Worm (Caenorhabditis elegans) whole organism, mixed stage, embryonic: Measurements from ENCODE around the gene rnp-9.
A peak's percentile ranks its signal among the peaks of the same experiment; 100 is the strongest.

ENCODE experiments used
- M03D4.4 ChIP-seq: sonication (generic microtip); optimal IDR thresholded peaks from 2 replicates; lab custom pipeline; 2017; ENCODE audit warnings: mild to moderate bottlenecking, missing genetic modification characterization, missing compliant biosample characterization
- bed-3 ChIP-seq: fragments of 200-800 bp; sonication (Bioruptor generic); optimal IDR thresholded peaks from 3 replicates; lab custom pipeline; 2018; ENCODE audit warnings: mild to moderate bottlenecking, missing genetic modification characterization, moderate library complexity, missing compliant biosample characterization
- blmp-1 ChIP-seq: fragments of 150-350 bp; optimal IDR thresholded peaks from 2 replicates; lab custom pipeline; 2014; ENCODE audit warnings: missing biosample characterization, missing genetic modification characterization
- ceh-39 ChIP-seq: fragments of 150-350 bp; optimal IDR thresholded peaks from 2 replicates; lab custom pipeline; 2014; ENCODE audit warnings: missing biosample characterization, missing genetic modification characterization
- ceh-43 ChIP-seq: fragments of 200-800 bp; sonication (Bioruptor generic); optimal IDR thresholded peaks from 2 replicates; lab custom pipeline; 2018; ENCODE audit warnings: mild to moderate bottlenecking, missing genetic modification characterization, moderate library complexity, missing compliant biosample characterization
- ceh-83 ChIP-seq: fragments of 200-800 bp; sonication (Bioruptor generic); optimal IDR thresholded peaks from 2 replicates; lab custom pipeline; 2018; ENCODE audit warnings: mild to moderate bottlenecking, missing genetic modification characterization, missing compliant biosample characterization
- ces-1 ChIP-seq: fragments of 150-350 bp; optimal IDR thresholded peaks from 2 replicates; lab custom pipeline; 2014; ENCODE audit warnings: missing biosample characterization, missing genetic modification reagents, missing genetic modification characterization
- cnd-1 ChIP-seq: fragments of 200-800 bp; sonication (Bioruptor generic); optimal IDR thresholded peaks from 2 replicates; lab custom pipeline; 2018; ENCODE audit warnings: mild to moderate bottlenecking, missing genetic modification characterization, missing compliant biosample characterization
- drap-1 ChIP-seq: fragments of 200-800 bp; sonication (Bioruptor generic); optimal IDR thresholded peaks from 3 replicates; lab custom pipeline; 2018; ENCODE audit warnings: mild to moderate bottlenecking, missing genetic modification characterization, missing compliant biosample characterization
- elt-1 ChIP-seq: sonication (generic microtip); optimal IDR thresholded peaks from 2 replicates; lab custom pipeline; 2017; ENCODE audit warnings: missing genetic modification characterization, mild to moderate bottlenecking, missing compliant biosample characterization, antibody characterized with exemption, moderate library complexity, borderline replicate concordance; ENCODE audit not compliant: insufficient read depth
- elt-3 ChIP-seq: fragments of 150-350 bp; optimal IDR thresholded peaks from 2 replicates; lab custom pipeline; 2014; ENCODE audit warnings: missing biosample characterization, missing genetic modification characterization
- flh-1 ChIP-seq: fragments of 200-800 bp; sonication (Bioruptor generic); optimal IDR thresholded peaks from 2 replicates; lab custom pipeline; 2018; ENCODE audit warnings: mild to moderate bottlenecking, missing genetic modification characterization, moderate library complexity, missing compliant biosample characterization
- ham-2 ChIP-seq: fragments of 200-800 bp; sonication (Bioruptor generic); optimal IDR thresholded peaks from 2 replicates; lab custom pipeline; 2018; ENCODE audit warnings: mild to moderate bottlenecking, missing genetic modification characterization, missing compliant biosample characterization
- hlh-1 ChIP-seq: fragments of 150-350 bp; optimal IDR thresholded peaks from 2 replicates; lab custom pipeline; 2014; ENCODE audit warnings: missing biosample characterization, missing genetic modification reagents, missing genetic modification characterization
- lin-32 ChIP-seq: fragments of 200-800 bp; sonication (Bioruptor generic); optimal IDR thresholded peaks from 2 replicates; lab custom pipeline; 2018; ENCODE audit warnings: mild to moderate bottlenecking, missing genetic modification characterization, missing compliant biosample characterization
- lsy-2 ChIP-seq: fragments of 150-350 bp; optimal IDR thresholded peaks from 2 replicates; lab custom pipeline; 2014; ENCODE audit warnings: missing biosample characterization, missing genetic modification characterization
- mab-5 ChIP-seq: fragments of 150-350 bp; optimal IDR thresholded peaks from 2 replicates; lab custom pipeline; 2014; ENCODE audit warnings: missing biosample characterization, missing genetic modification characterization
- mep-1 ChIP-seq: fragments of 150-350 bp; optimal IDR thresholded peaks from 2 replicates; lab custom pipeline; 2017; ENCODE audit warnings: missing biosample characterization, missing genetic modification reagents, missing genetic modification characterization, inconsistent platforms
- mls-2 ChIP-seq: sonication (generic microtip); optimal IDR thresholded peaks from 2 replicates; lab custom pipeline; 2016; ENCODE audit warnings: mild to moderate bottlenecking, missing genetic modification characterization, moderate library complexity, missing compliant biosample characterization
- nhr-12 ChIP-seq: fragments of 150-350 bp; optimal IDR thresholded peaks from 2 replicates; lab custom pipeline; 2014; ENCODE audit warnings: missing biosample characterization, missing genetic modification characterization
- nhr-2 ChIP-seq: fragments of 150-350 bp; optimal IDR thresholded peaks from 2 replicates; lab custom pipeline; 2014; ENCODE audit warnings: missing biosample characterization, missing genetic modification characterization
- nhr-237 ChIP-seq: fragments of 150-350 bp; optimal IDR thresholded peaks from 2 replicates; lab custom pipeline; 2014; ENCODE audit warnings: missing biosample characterization, missing genetic modification characterization
- nhr-28 ChIP-seq: fragments of 150-350 bp; optimal IDR thresholded peaks from 2 replicates; lab custom pipeline; 2014; ENCODE audit warnings: missing biosample characterization, missing genetic modification characterization
- nhr-76 ChIP-seq: sonication (generic microtip); optimal IDR thresholded peaks from 2 replicates; lab custom pipeline; 2017; ENCODE audit warnings: missing biosample characterization, missing genetic modification characterization
- pha-4 ChIP-seq: fragments of 150-350 bp; optimal IDR thresholded peaks from 2 replicates; lab custom pipeline; 2018; ENCODE audit warnings: missing biosample characterization, missing genetic modification reagents, missing genetic modification characterization
- sem-2 ChIP-seq: fragments of 200-800 bp; sonication (Bioruptor generic); optimal IDR thresholded peaks from 2 replicates; lab custom pipeline; 2018; ENCODE audit warnings: mild to moderate bottlenecking, missing genetic modification characterization, missing compliant biosample characterization
- sptf-1 ChIP-seq: sonication (generic microtip); optimal IDR thresholded peaks from 2 replicates; lab custom pipeline; 2017; ENCODE audit warnings: mild to moderate bottlenecking, missing genetic modification characterization, moderate library complexity, missing compliant biosample characterization
- tbx-8 ChIP-seq: fragments of 200-800 bp; sonication (Bioruptor generic); optimal IDR thresholded peaks from 2 replicates; lab custom pipeline; 2018; ENCODE audit warnings: mild to moderate bottlenecking, missing genetic modification characterization, moderate library complexity, missing compliant biosample characterization
- unc-120 ChIP-seq: sonication (generic microtip); optimal IDR thresholded peaks from 2 replicates; lab custom pipeline; 2017; ENCODE audit warnings: missing genetic modification characterization, missing compliant biosample characterization; ENCODE audit not compliant: poor library complexity, severe bottlenecking
- unc-39 ChIP-seq: fragments of 150-350 bp; optimal IDR thresholded peaks from 2 replicates; lab custom pipeline; 2014; ENCODE audit warnings: missing biosample characterization, missing genetic modification characterization
- unc-62 ChIP-seq: fragments of 150-350 bp; optimal IDR thresholded peaks from 2 replicates; lab custom pipeline; 2014; ENCODE audit warnings: missing biosample characterization, missing genetic modification reagents, missing genetic modification characterization
- zip-8 ChIP-seq: fragments of 150-350 bp; optimal IDR thresholded peaks from 2 replicates; lab custom pipeline; 2014; ENCODE audit warnings: missing biosample characterization, missing genetic modification characterization
- ztf-11 ChIP-seq: fragments of 150-350 bp; optimal IDR thresholded peaks from 2 replicates; lab custom pipeline; 2014; ENCODE audit warnings: missing biosample characterization, missing genetic modification characterization

rnp-9 gene

ce11 chrX:10133082-10133481, 34.0 kb upstream of the rnp-9 start, which contains the start of gene unc-58:
Gene unc-58, minus strand, starts transcription at chrX:10133182.
- TF ChIP-seq drap-1 = no peak
- TF ChIP-seq M03D4.4 (tag; lab: Kevin White, UChicago) = no peak
- TF ChIP-seq ceh-83 (GFP tag; lab: Kevin White, UChicago) = no peak

ce11 chrX:10138494-10138893, 28.6 kb upstream of the rnp-9 start, which contains the start of gene moc-1:
Gene moc-1, minus strand, starts transcription at chrX:10138620.
- TF ChIP-seq bed-3 = no peak
- no peak for TF ChIP-seq ham-2
- no peak for TF ChIP-seq unc-120 (tag; lab: Kevin White, UChicago)
- no peak for TF ChIP-seq elt-3 (tag; lab: Kevin White, UChicago)
- TF ChIP-seq ceh-39 (tag; lab: Kevin White, UChicago) = no peak
- no peak for TF ChIP-seq drap-1
- no peak for TF ChIP-seq nhr-28
- no peak for TF ChIP-seq nhr-76 (tag; lab: Kevin White, UChicago)
- TF ChIP-seq M03D4.4 (tag; lab: Kevin White, UChicago) = no peak
- no peak for TF ChIP-seq zip-8 (tag; lab: Kevin White, UChicago)
- TF ChIP-seq lin-32 (GFP tag; lab: Kevin White, UChicago) = no peak
- no peak for TF ChIP-seq pha-4
- TF ChIP-seq ceh-83 (GFP tag; lab: Kevin White, UChicago) = no peak
- no peak for TF ChIP-seq unc-62
- TF ChIP-seq nhr-237 (tag; lab: Kevin White, UChicago) = no peak
- no peak for TF ChIP-seq ces-1 (GFP tag; lab: Kevin White, UChicago)
- no peak for TF ChIP-seq tbx-8 (GFP tag; lab: Kevin White, UChicago)
- TF ChIP-seq, all 35 proteins: peak for 0

DNA sequence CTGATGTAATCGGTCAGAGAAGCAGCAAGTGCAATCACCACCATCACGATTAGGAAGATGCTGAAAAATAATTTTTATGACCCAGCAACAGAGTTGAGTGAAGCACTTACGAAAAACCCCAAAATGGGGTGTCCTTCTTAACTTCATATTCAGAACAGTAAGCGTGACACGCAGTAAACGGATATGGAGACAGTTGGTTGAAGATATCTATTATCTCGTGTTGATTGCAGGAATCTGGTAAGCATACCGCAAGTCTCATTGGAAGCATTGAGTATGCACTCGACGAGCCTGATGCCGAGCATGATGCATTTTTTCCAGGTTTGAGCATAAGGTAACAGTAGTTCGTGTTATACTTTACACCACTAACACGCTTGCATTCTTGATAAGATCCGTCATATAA, 25.8 kb upstream of the rnp-9 start:
- TF ChIP-seq lin-32 (GFP tag; lab: Kevin White, UChicago) (no peak), unc-39 (tag; lab: Kevin White, UChicago) (no peak), drap-1 (no peak), elt-1 (tag; lab: Kevin White, UChicago) (no peak), ztf-11 (tag; lab: Kevin White, UChicago) (no peak), tbx-8 (GFP tag; lab: Kevin White, UChicago) (no peak), ceh-39 (tag; lab: Kevin White, UChicago) (no peak)
- TF ChIP-seq, all 35 proteins: peak for 0

DNA sequence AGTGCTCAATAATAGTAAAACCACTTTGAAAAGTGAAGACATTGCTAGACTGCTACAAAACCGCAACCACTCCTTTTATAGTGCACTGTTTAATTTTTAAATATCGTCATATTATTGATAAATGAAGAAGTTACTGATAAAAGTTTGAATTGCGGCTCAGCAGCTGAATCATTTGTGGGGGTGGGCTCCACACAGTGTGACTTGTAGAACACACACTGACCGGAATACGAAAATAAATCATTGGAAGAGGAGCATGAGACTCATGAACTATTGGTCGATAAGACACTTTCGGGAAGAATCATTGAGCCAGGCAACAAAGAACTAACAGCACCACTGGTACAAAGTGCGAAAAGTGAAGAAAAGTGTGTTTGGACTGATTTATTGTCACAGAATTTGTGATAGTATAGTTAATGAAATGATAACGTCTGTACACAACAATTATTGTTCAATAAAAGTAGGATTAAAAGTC, 25.1 kb upstream of the rnp-9 start, which contains the start of gene oac-14:
Gene oac-14 (minus strand): TSS at position 51 of the 469 bp plus-strand sequence.
- no peak for TF ChIP-seq drap-1
- no peak for TF ChIP-seq ces-1 (GFP tag; lab: Kevin White, UChicago)
- TF ChIP-seq unc-62 = no peak
- no peak for TF ChIP-seq nhr-28
- no peak for TF ChIP-seq nhr-2 (tag; lab: Kevin White, UChicago)
- no peak for TF ChIP-seq mab-5 (tag; lab: Kevin White, UChicago)
- no peak for TF ChIP-seq nhr-76 (tag; lab: Kevin White, UChicago)
- no peak for TF ChIP-seq ceh-83 (GFP tag; lab: Kevin White, UChicago)
- TF ChIP-seq tbx-8 (GFP tag; lab: Kevin White, UChicago) = no peak
- no peak for TF ChIP-seq lin-32 (GFP tag; lab: Kevin White, UChicago)
- TF ChIP-seq lsy-2 (tag; lab: Kevin White, UChicago) = no peak
- no peak for TF ChIP-seq flh-1
- TF ChIP-seq unc-39 (tag; lab: Kevin White, UChicago) = no peak
- TF ChIP-seq zip-8 (tag; lab: Kevin White, UChicago) = no peak
- no peak for TF ChIP-seq elt-1 (tag; lab: Kevin White, UChicago)

DNA sequence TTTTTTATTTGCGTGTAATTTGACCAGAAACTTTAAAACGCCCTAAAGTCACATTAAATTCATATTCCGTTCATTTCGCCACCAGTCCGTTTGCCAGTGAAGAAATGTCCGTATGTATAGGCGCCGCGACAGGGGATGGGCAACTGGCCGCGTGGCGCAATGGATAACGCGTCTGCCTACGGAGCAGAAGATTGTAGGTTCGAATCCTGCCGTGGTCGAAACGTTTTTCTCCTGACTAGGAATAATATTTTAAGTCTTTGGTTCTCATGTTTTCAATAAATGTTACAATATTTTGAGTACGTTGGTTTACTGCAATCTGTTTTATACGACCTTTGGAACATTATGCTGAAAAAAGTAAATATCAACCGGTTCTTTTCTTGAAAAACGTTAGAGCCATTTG, 22.1 kb upstream of the rnp-9 start:
- no peak for TF ChIP-seq ztf-11 (tag; lab: Kevin White, UChicago)
- TF ChIP-seq blmp-1 = no peak
- TF ChIP-seq mab-5 (tag; lab: Kevin White, UChicago) = no peak
- peak; percentile 25 for TF ChIP-seq bed-3
- TF ChIP-seq ceh-43 (GFP tag; lab: Kevin White, UChicago) = peak; percentile 28
- TF ChIP-seq sptf-1 (tag; lab: Kevin White, UChicago) = peak; percentile 76
- peak; percentile 65 for TF ChIP-seq unc-120 (tag; lab: Kevin White, UChicago)
- TF ChIP-seq mls-2 (tag; lab: Kevin White, UChicago) = peak; percentile 21

DNA sequence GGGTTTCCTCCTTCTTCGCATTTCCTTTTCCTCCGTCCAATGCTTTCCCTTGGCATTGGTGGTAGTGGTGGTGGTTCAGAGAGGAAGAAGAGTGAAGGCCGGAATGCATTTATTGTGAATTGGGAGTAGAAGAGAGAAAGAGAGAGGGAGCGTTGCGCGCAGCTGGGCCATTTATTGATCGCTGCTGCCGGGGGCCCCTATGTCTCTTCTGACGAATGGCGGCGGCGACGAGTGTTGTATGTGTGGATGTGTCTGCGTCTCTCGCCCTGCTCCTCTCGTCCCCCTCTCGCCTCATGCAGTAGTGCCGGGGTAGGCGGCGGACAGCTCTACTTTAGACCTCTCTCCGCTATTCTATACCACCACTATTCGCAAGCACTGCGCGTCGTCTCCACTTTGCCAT, 20.5 kb upstream of the rnp-9 start, which contains the start of gene unc-115:
Gene unc-115 (plus strand): TSS at position 301 of the 400 bp plus-strand sequence.
- peak; percentile 33 for TF ChIP-seq blmp-1
- peak; percentile 72 for TF ChIP-seq mep-1 (tag; lab: Kevin White, UChicago)
- TF ChIP-seq unc-62 = peak; percentile 95
- peak; percentile 3 for TF ChIP-seq hlh-1
- peak; percentile 97 for TF ChIP-seq ces-1 (GFP tag; lab: Kevin White, UChicago)
- TF ChIP-seq lsy-2 (tag; lab: Kevin White, UChicago) = peak; percentile 47
- no peak for TF ChIP-seq nhr-12 (tag; lab: Kevin White, UChicago)
- peak; percentile 85 for TF ChIP-seq pha-4
- TF ChIP-seq mls-2 (tag; lab: Kevin White, UChicago) = peak; percentile 93
- no peak for TF ChIP-seq flh-1
- peak; percentile 81 for TF ChIP-seq sptf-1 (tag; lab: Kevin White, UChicago)
- no peak for TF ChIP-seq nhr-237 (tag; lab: Kevin White, UChicago)
- TF ChIP-seq elt-1 (tag; lab: Kevin White, UChicago) = peak; percentile 2
- TF ChIP-seq lin-32 (GFP tag; lab: Kevin White, UChicago) = peak; percentile 47
- TF ChIP-seq sem-2 (GFP tag; lab: Kevin White, UChicago) = no peak
- peak; percentile 89 for TF ChIP-seq unc-120 (tag; lab: Kevin White, UChicago)
- TF ChIP-seq cnd-1 (tag; lab: Kevin White, UChicago) = peak; percentile 77
- TF ChIP-seq ceh-39 (tag; lab: Kevin White, UChicago) = no peak
- peak; percentile 34 for TF ChIP-seq unc-39 (tag; lab: Kevin White, UChicago)
- peak; percentile 82 for TF ChIP-seq ham-2
- TF ChIP-seq tbx-8 (GFP tag; lab: Kevin White, UChicago) = no peak
- TF ChIP-seq drap-1 = peak; percentile 65
- TF ChIP-seq nhr-2 (tag; lab: Kevin White, UChicago) = no peak
- TF ChIP-seq ceh-43 (GFP tag; lab: Kevin White, UChicago) = peak; percentile 20
